Fruit fly (Drosophila melanogaster) whole organism, adult: Measurements from ENCODE around the gene CG7420.

ENCODE experiments used
- CG11617 ChIP-seq: fragments of 200-800 bp; sonication (Bioruptor generic); optimal IDR thresholded peaks from 2 replicates; lab custom pipeline; 2017; ENCODE audit warnings: mild to moderate bottlenecking, missing biosample characterization, missing genetic modification reagents, missing genetic modification characterization
- CG1620 ChIP-seq: fragments of 200-800 bp; sonication (Bioruptor generic); optimal IDR thresholded peaks from 2 replicates; lab custom pipeline; 2016; ENCODE audit warnings: missing biosample characterization, missing genetic modification characterization
- Crg-1 ChIP-seq: fragments of 200-800 bp; sonication (Bioruptor generic); optimal IDR thresholded peaks from 2 replicates; lab custom pipeline; 2016; ENCODE audit warnings: missing biosample characterization, missing genetic modification characterization
- Mnt ChIP-seq: fragments of 200-800 bp; sonication (Bioruptor generic); optimal IDR thresholded peaks from 2 replicates; lab custom pipeline; 2016; ENCODE audit warnings: missing biosample characterization, mild to moderate bottlenecking, missing genetic modification characterization
- cic ChIP-seq: fragments of 200-800 bp; sonication (Bioruptor generic); optimal IDR thresholded peaks from 2 replicates; lab custom pipeline; 2017; ENCODE audit warnings: missing biosample characterization, mild to moderate bottlenecking, missing genetic modification characterization, moderate library complexity
- kay ChIP-seq: fragments of 200-800 bp; sonication (Bioruptor generic); peaks from one replicate; lab custom pipeline; 2016; ENCODE audit warnings: missing biosample characterization, missing genetic modification characterization, borderline replicate concordance
- pad ChIP-seq: fragments of 200-800 bp; sonication (Bioruptor generic); optimal IDR thresholded peaks from 3 replicates; lab custom pipeline; 2017; ENCODE audit warnings: missing biosample characterization, missing genetic modification characterization, mild to moderate bottlenecking, moderate library complexity, missing genetic modification reagents

- TF ChIP-seq Mnt (GFP tag; lab: Kevin White, UChicago) = no peak
- no peak for TF ChIP-seq kay (GFP tag; lab: Kevin White, UChicago)
- no peak for TF ChIP-seq Crg-1 (GFP tag; lab: Kevin White, UChicago)
- TF ChIP-seq cic = no peak
- TF ChIP-seq pad (GFP tag; lab: Kevin White, UChicago) = no peak
- TF ChIP-seq CG1620 (GFP tag; lab: Kevin White, UChicago) = no peak
- TF ChIP-seq CG11617 (GFP tag; lab: Kevin White, UChicago) = no peak
Observed at dm6 chr2L:1495160-1495559, 7.5 kb downstream of the CG7420 start, which contains the start of gene CG31926.
